Fruit fly (Drosophila melanogaster): ENCODE data around the gene Arl1.

Arl1 gene

DNA sequence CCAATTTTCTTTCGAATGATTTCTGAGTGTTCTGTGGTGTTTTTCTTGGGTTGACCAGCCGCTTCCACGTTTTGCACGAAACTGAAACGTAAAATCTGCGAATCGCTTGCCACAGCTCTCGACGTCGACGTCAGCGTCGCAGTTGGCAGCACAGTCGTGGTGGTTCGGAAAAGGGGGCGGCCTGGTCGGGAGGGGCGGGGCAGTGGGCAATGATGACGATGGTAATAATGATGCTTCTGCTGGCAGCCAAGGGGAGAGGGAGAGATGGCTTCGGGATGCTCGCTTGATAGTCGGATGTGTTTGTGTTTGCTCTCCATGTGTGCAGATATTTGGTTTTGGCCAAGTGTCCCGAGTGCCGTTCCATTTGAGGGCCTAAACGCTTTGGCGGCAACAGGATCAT lies 30.0 kb upstream of the Arl1 start (continued):
- no peak for TF ChIP-seq hth (optimal IDR thresholded peaks at IDR 0.05)
- no peak for TF ChIP-seq gt (GFP tag; IDR thresholded peaks at IDR 0.05)
- TF ChIP-seq CG13624 (GFP tag; optimal IDR thresholded peaks at IDR 0.05): no peak
- peak; percentile 30 for TF ChIP-seq CG10543 (GFP tag; optimal IDR thresholded peaks at IDR 0.05)
- TF ChIP-seq row (GFP tag; IDR thresholded peaks at IDR 0.05): no peak
- 0 out of 2 replicates have a peak, but pooled peaks have one; percentile 12 for TF ChIP-seq Awh (GFP tag; IDR thresholded peaks at IDR 0.05)
- TF ChIP-seq D19A (tag; optimal IDR thresholded peaks at IDR 0.05): no peak
- no peak for TF ChIP-seq CG11085 (GFP tag; IDR thresholded peaks at IDR 0.05)
- TF ChIP-seq CG14965 (GFP tag; optimal IDR thresholded peaks at IDR 0.05; ENCODE audit: borderline replicate concordance): no peak
- TF ChIP-seq Xbp1 (GFP tag; optimal IDR thresholded peaks at IDR 0.05): no peak
- no peak for TF ChIP-seq tgo (GFP tag; IDR thresholded peaks at IDR 0.05)
- no peak for TF ChIP-seq p53 (GFP tag; optimal IDR thresholded peaks at IDR 0.05)
- no peak for TF ChIP-seq Nf-YC (tag; optimal IDR thresholded peaks at IDR 0.05)
- TF ChIP-seq E2f1 (GFP tag; IDR thresholded peaks at IDR 0.05): 0 out of 2 replicates have a peak, but pooled peaks have one; percentile 9
- no peak for TF ChIP-seq prd (optimal IDR thresholded peaks at IDR 0.05)
- TF ChIP-seq prd (GFP tag; IDR thresholded peaks at IDR 0.05): no peak
- TF ChIP-seq YL-1 (GFP tag; optimal IDR thresholded peaks at IDR 0.05): no peak
- no peak for TF ChIP-seq her (GFP tag; optimal IDR thresholded peaks at IDR 0.05)
- no peak for TF ChIP-seq Asciz (GFP tag; optimal IDR thresholded peaks at IDR 0.05)
- TF ChIP-seq CG2202 (tag; optimal IDR thresholded peaks at IDR 0.05): no peak
- TF ChIP-seq wor (GFP tag; IDR thresholded peaks at IDR 0.05): no peak

DNA sequence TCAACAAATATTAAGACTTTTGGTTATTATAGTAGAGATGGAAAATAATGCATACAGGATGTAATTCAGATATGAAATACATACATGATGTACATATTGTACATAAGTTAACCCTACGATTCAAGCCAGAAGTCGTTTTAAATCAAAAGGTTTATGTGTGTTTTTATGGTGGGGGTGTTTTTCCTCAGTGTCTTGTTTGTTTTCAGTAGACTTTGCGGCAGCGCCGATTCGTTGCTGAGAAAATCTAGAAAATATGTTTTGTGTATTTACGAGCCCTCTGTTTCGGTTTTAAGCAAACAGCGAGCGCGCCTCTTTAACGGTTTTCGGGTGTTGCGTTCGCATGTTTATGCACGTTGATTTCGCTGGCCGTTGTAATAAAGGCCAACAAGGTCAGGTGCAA lies 29.0 kb upstream of the Arl1 start:
- TF ChIP-seq aop (GFP tag; IDR thresholded peaks at IDR 0.05) (no peak), CG2199 (GFP tag; IDR thresholded peaks at IDR 0.05) (0 out of 3 replicates have a peak, but pooled peaks have one; percentile 25), chif (GFP tag; optimal IDR thresholded peaks at IDR 0.05) (no peak), tll (GFP tag; optimal IDR thresholded peaks at IDR 0.05) (peak in 1 of 2 experiments; percentile 79), row (GFP tag; IDR thresholded peaks at IDR 0.05) (peak; percentile 21; the same call in 1 of the 3 replicates), zf30C (GFP tag; optimal IDR thresholded peaks at IDR 0.05) (peak; percentile 10), p53 (GFP tag; optimal IDR thresholded peaks at IDR 0.05) (peak; percentile 65), gem (tag; optimal IDR thresholded peaks at IDR 0.05) (peak; percentile 1), hkb (optimal IDR thresholded peaks at IDR 0.05) (no peak), hkb (GFP tag; IDR thresholded peaks at IDR 0.05) (0 out of 2 replicates have a peak, but pooled peaks have one; percentile 23), CG2678 (tag; optimal IDR thresholded peaks at IDR 0.05) (peak; percentile 29), PHDP (tag; optimal IDR thresholded peaks at IDR 0.05) (no peak), vvl (GFP tag; IDR thresholded peaks at IDR 0.05) (0 out of 2 replicates have a peak, but pooled peaks have one; percentile 18), prd (optimal IDR thresholded peaks at IDR 0.05) (no peak), prd (GFP tag; IDR thresholded peaks at IDR 0.05) (peak; percentile 22; the same call in 1 of the 3 replicates), abd-A (tag; optimal IDR thresholded peaks at IDR 0.05) (peak; percentile 5), nerfin-1 (tag; optimal IDR thresholded peaks at IDR 0.05) (peak; percentile 5), zen (tag; optimal IDR thresholded peaks at IDR 0.05) (peak; percentile 2), CG15696 (tag; optimal IDR thresholded peaks at IDR 0.05) (peak; percentile 32), CG15479 (GFP tag; optimal IDR thresholded peaks at IDR 0.05) (peak; percentile 11), Ets65A (GFP tag) (no peak)

DNA sequence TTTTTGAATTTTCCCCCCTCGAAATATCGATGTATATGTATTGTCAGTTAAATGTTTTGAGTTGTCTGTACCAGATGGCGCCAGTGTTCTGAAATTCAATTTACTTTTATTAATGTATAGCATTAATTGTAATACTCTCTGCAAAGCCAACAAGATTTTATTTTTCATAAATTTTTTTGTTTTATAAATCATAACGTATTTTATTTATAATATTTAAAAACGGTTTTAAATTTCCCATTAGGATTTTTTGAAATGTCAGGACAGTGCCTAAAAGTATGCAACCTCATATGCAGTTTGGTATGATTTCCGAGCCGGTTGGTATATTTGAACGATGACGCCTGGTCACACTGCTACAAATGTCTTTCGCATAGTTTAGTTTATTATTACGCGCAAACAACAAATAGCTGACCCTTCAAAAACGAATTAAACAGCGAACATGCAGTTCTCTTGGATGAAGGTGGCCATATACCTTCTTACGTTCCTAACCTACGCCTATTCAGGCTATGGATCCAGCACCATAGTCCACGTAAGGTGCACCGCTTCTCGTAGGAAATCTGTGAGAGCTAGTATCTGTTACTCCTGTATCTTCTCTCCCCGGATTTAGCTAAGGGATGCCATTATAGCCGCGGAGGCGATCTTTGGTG lies 28.0 kb upstream of the Arl1 start, which contains the start of the genes Pka-C3 and GXIVsPLA2:
Gene Pka-C3, minus strand, starts transcription at position 14 of the 644 bp plus-strand sequence.
Gene GXIVsPLA2, plus strand, starts transcription at position 313 of the 644 bp plus-strand sequence.
- TF ChIP-seq Hand (GFP tag; optimal IDR thresholded peaks at IDR 0.05) (no peak), al (GFP tag; IDR thresholded peaks at IDR 0.05) (no peak), Neu2 (GFP tag; optimal IDR thresholded peaks at IDR 0.05; ENCODE audit: borderline replicate concordance) (no peak), pho (GFP tag; optimal IDR thresholded peaks at IDR 0.05) (no peak), C15 (GFP tag; IDR thresholded peaks at IDR 0.05) (no peak), CG12219 (GFP tag; optimal IDR thresholded peaks at IDR 0.05) (no peak), Mrtf (GFP tag; IDR thresholded peaks at IDR 0.05) (no peak), CG14014 (GFP tag; IDR thresholded peaks at IDR 0.05) (no peak), CG9727 (GFP tag; optimal IDR thresholded peaks at IDR 0.05) (no peak), gcm2 (GFP tag; optimal IDR thresholded peaks at IDR 0.05) (no peak), Dip3 (GFP tag; optimal IDR thresholded peaks at IDR 0.05) (no peak), CG4707 (GFP tag; optimal IDR thresholded peaks at IDR 0.05) (no peak), tap (tag; optimal IDR thresholded peaks at IDR 0.05) (no peak)
